Fruit fly (Drosophila melanogaster) whole organism, prepupa: ENCODE measurements around the gene GstZ1.
A peak's percentile ranks its signal among the peaks of the same experiment; 100 is the strongest.

Experiments used
- Blimp-1 ChIP-seq: fragments of 200-800 bp; sonication (Bioruptor generic); optimal IDR thresholded peaks from 3 replicates; lab custom pipeline; 2017; ENCODE audit warnings: missing biosample characterization, missing genetic modification characterization, mild to moderate bottlenecking, moderate library complexity, missing genetic modification reagents
- CG10631 ChIP-seq: fragments of 200-800 bp; sonication (Bioruptor generic); optimal IDR thresholded peaks from 2 replicates; lab custom pipeline; 2016; ENCODE audit warnings: missing biosample characterization, missing genetic modification characterization
- CG10669 ChIP-seq: fragments of 200-800 bp; sonication (Bioruptor generic); optimal IDR thresholded peaks from 3 replicates; lab custom pipeline; 2018; ENCODE audit warnings: missing biosample characterization, mild to moderate bottlenecking, missing genetic modification characterization, moderate library complexity
- CG11294 ChIP-seq: fragments of 200-800 bp; sonication (Bioruptor generic); IDR thresholded peaks from 2 replicates; pipeline ENCODE4 v1.3.6; 2022; ENCODE audit warnings: missing biosample characterization, missing genetic modification characterization
- CG11902 ChIP-seq: fragments of 200-800 bp; sonication (Bioruptor generic); optimal IDR thresholded peaks from 3 replicates; lab custom pipeline; 2016; ENCODE audit warnings: missing biosample characterization, missing genetic modification characterization
- CG15336 ChIP-seq: fragments of 200-800 bp; sonication (Bioruptor generic); IDR thresholded peaks from 2 replicates; pipeline ENCODE4 v1.3.6; 2022; ENCODE audit warnings: missing biosample characterization, missing genetic modification characterization
- CG1621 ChIP-seq: fragments of 200-800 bp; sonication (Bioruptor generic); optimal IDR thresholded peaks from 3 replicates; lab custom pipeline; 2018; ENCODE audit warnings: missing biosample characterization, mild to moderate bottlenecking, missing genetic modification characterization
- CG16779 ChIP-seq: fragments of 200-800 bp; sonication (Bioruptor generic); optimal IDR thresholded peaks from 3 replicates; lab custom pipeline; 2017; ENCODE audit warnings: missing biosample characterization, mild to moderate bottlenecking, missing genetic modification characterization
- CG31627 ChIP-seq: fragments of 200-800 bp; sonication (Bioruptor generic); optimal IDR thresholded peaks from 3 replicates; lab custom pipeline; 2016; ENCODE audit warnings: missing biosample characterization, missing genetic modification characterization
- CG32006 ChIP-seq: fragments of 200-800 bp; sonication (Bioruptor generic); optimal IDR thresholded peaks from 3 replicates; lab custom pipeline; 2017; ENCODE audit warnings: missing biosample characterization, mild to moderate bottlenecking, missing genetic modification characterization
- CG3919 ChIP-seq: fragments of 200-800 bp; sonication (Bioruptor generic); optimal IDR thresholded peaks from 3 replicates; lab custom pipeline; 2016; ENCODE audit warnings: missing biosample characterization, missing genetic modification characterization
- CG4318 ChIP-seq: fragments of 200-800 bp; sonication (Bioruptor generic); optimal IDR thresholded peaks from 3 replicates; lab custom pipeline; 2017; ENCODE audit warnings: missing biosample characterization, mild to moderate bottlenecking, missing genetic modification characterization
- CG6163 ChIP-seq: fragments of 200-800 bp; sonication (Bioruptor generic); IDR thresholded peaks from 3 replicates; pipeline ENCODE4 v1.3.6; 2022; ENCODE audit warnings: missing biosample characterization, missing genetic modification characterization
- CG6854 ChIP-seq: fragments of 200-800 bp; sonication (Bioruptor generic); optimal IDR thresholded peaks from 2 replicates; lab custom pipeline; 2017; ENCODE audit warnings: missing biosample characterization, mild to moderate bottlenecking, missing genetic modification characterization
- CG7368 ChIP-seq: fragments of 200-800 bp; sonication (Bioruptor generic); optimal IDR thresholded peaks from 3 replicates; lab custom pipeline; 2016; ENCODE audit warnings: missing biosample characterization, missing genetic modification characterization
- CG8119 ChIP-seq: fragments of 200-800 bp; sonication (Bioruptor generic); IDR thresholded peaks from 3 replicates; pipeline ENCODE4 v1.3.6; 2022; ENCODE audit warnings: missing biosample characterization, missing genetic modification characterization
- CG8319 ChIP-seq: fragments of 200-800 bp; sonication (Bioruptor generic); optimal IDR thresholded peaks from 3 replicates; lab custom pipeline; 2016; ENCODE audit warnings: missing biosample characterization, missing genetic modification characterization
- Eip75B ChIP-seq: fragments of 200-800 bp; sonication (Bioruptor generic); optimal IDR thresholded peaks from 3 replicates; lab custom pipeline; 2016; ENCODE audit warnings: missing biosample characterization, missing genetic modification characterization
- Eip78C ChIP-seq: fragments of 200-800 bp; sonication (Bioruptor generic); peaks from one replicate; lab custom pipeline; 2016; ENCODE audit warnings: missing biosample characterization, missing genetic modification characterization
- Ets21C ChIP-seq: fragments of 200-800 bp; sonication (Bioruptor generic); optimal IDR thresholded peaks from 3 replicates; lab custom pipeline; 2016; ENCODE audit warnings: missing biosample characterization, missing genetic modification characterization
- Ets96B ChIP-seq: fragments of 200-800 bp; optimal IDR thresholded peaks from 2 replicates; lab custom pipeline; 2019; ENCODE audit warnings: missing biosample characterization, mild to moderate bottlenecking, missing genetic modification characterization, moderate library complexity
- Gug ChIP-seq: fragments of 200-800 bp; sonication (Bioruptor generic); IDR thresholded peaks from 2 replicates; pipeline ENCODE4 v1.3.6; 2022; ENCODE audit warnings: missing biosample characterization, missing genetic modification characterization
- Hr38 ChIP-seq: sonication (Bioruptor generic); optimal IDR thresholded peaks from 2 replicates; lab custom pipeline; 2016; ENCODE audit warnings: missing biosample characterization, missing genetic modification characterization
- Hr4 ChIP-seq: fragments of 200-800 bp; sonication (Bioruptor generic); optimal IDR thresholded peaks from 3 replicates; lab custom pipeline; 2016; ENCODE audit warnings: missing biosample characterization, missing genetic modification characterization
- Lpt ChIP-seq: fragments of 200-800 bp; sonication (Bioruptor generic); optimal IDR thresholded peaks from 3 replicates; lab custom pipeline; 2016; ENCODE audit warnings: missing biosample characterization, missing genetic modification characterization
- Met ChIP-seq: fragments of 200-800 bp; sonication (Bioruptor generic); optimal IDR thresholded peaks from 3 replicates; lab custom pipeline; 2016; ENCODE audit warnings: missing biosample characterization, missing genetic modification characterization
- OdsH ChIP-seq: fragments of 200-800 bp; sonication (Bioruptor generic); optimal IDR thresholded peaks from 3 replicates; lab custom pipeline; 2016; ENCODE audit warnings: missing biosample characterization, missing genetic modification characterization
- Sox14 ChIP-seq: fragments of 200-800 bp; sonication (Bioruptor generic); optimal IDR thresholded peaks from 3 replicates; lab custom pipeline; 2016; ENCODE audit warnings: missing biosample characterization, missing genetic modification characterization
- Sox15 ChIP-seq: fragments of 200-800 bp; sonication (Bioruptor generic); optimal IDR thresholded peaks from 3 replicates; lab custom pipeline; 2016; ENCODE audit warnings: missing biosample characterization, missing genetic modification characterization
- achi ChIP-seq: fragments of 200-800 bp; sonication (Bioruptor generic); optimal IDR thresholded peaks from 3 replicates; lab custom pipeline; 2016; ENCODE audit warnings: missing biosample characterization, missing genetic modification characterization
- acj6 ChIP-seq: fragments of 200-800 bp; sonication (Bioruptor generic); optimal IDR thresholded peaks from 3 replicates; lab custom pipeline; 2016; ENCODE audit warnings: missing biosample characterization, missing genetic modification characterization
- cyc ChIP-seq: fragments of 200-800 bp; sonication (Bioruptor generic); optimal IDR thresholded peaks from 3 replicates; lab custom pipeline; 2016; ENCODE audit warnings: missing biosample characterization, missing genetic modification characterization
- dac ChIP-seq: fragments of 200-800 bp; sonication (Bioruptor generic); optimal IDR thresholded peaks from 2 replicates; lab custom pipeline; 2017; ENCODE audit warnings: missing biosample characterization, mild to moderate bottlenecking, missing genetic modification characterization
- dsx ChIP-seq: fragments of 200-800 bp; optimal IDR thresholded peaks from 3 replicates; lab custom pipeline; 2019; ENCODE audit warnings: missing biosample characterization, mild to moderate bottlenecking, missing genetic modification characterization, moderate library complexity; ENCODE audit not compliant: poor library complexity, severe bottlenecking
- eg ChIP-seq: fragments of 200-800 bp; sonication (Bioruptor generic); IDR thresholded peaks from 3 replicates; pipeline ENCODE4 v1.3.6; 2022; ENCODE audit warnings: missing biosample characterization, missing genetic modification characterization
- fkh ChIP-seq: fragments of 200-800 bp; sonication (Bioruptor generic); optimal IDR thresholded peaks from 3 replicates; lab custom pipeline; 2017; ENCODE audit warnings: missing biosample characterization, mild to moderate bottlenecking, missing genetic modification characterization, moderate library complexity
- net ChIP-seq: fragments of 200-800 bp; sonication (Bioruptor generic); optimal IDR thresholded peaks from 3 replicates; lab custom pipeline; 2016; ENCODE audit warnings: missing biosample characterization, missing genetic modification characterization
- pdm3 ChIP-seq: fragments of 200-800 bp; sonication (Bioruptor generic); optimal IDR thresholded peaks from 3 replicates; lab custom pipeline; 2016; ENCODE audit warnings: missing biosample characterization, missing genetic modification characterization
- spab ChIP-seq: fragments of 200-800 bp; sonication (Bioruptor generic); optimal IDR thresholded peaks from 2 replicates; lab custom pipeline; 2017; ENCODE audit warnings: missing biosample characterization, mild to moderate bottlenecking, missing genetic modification characterization, missing genetic modification reagents
- ss ChIP-seq, 2 experiments: fragments of 200-800 bp; sonication (Bioruptor generic); optimal IDR thresholded peaks; 2 replicates in 1 of 2; 3 replicates in 1 of 2; lab custom pipeline; 2017 to 2018; ENCODE audit warnings: mild to moderate bottlenecking in 2 of 2, missing biosample characterization in 2 of 2, missing genetic modification characterization in 2 of 2, moderate library complexity in 1 of 2
- topi ChIP-seq: fragments of 200-800 bp; sonication (Bioruptor generic); optimal IDR thresholded peaks from 3 replicates; lab custom pipeline; 2016; ENCODE audit warnings: missing biosample characterization, missing genetic modification characterization
- vri ChIP-seq: fragments of 200-800 bp; sonication (Bioruptor generic); optimal IDR thresholded peaks from 3 replicates; lab custom pipeline; 2016; ENCODE audit warnings: missing biosample characterization, mild to moderate bottlenecking, missing genetic modification characterization

The GstZ1 gene

DNA sequence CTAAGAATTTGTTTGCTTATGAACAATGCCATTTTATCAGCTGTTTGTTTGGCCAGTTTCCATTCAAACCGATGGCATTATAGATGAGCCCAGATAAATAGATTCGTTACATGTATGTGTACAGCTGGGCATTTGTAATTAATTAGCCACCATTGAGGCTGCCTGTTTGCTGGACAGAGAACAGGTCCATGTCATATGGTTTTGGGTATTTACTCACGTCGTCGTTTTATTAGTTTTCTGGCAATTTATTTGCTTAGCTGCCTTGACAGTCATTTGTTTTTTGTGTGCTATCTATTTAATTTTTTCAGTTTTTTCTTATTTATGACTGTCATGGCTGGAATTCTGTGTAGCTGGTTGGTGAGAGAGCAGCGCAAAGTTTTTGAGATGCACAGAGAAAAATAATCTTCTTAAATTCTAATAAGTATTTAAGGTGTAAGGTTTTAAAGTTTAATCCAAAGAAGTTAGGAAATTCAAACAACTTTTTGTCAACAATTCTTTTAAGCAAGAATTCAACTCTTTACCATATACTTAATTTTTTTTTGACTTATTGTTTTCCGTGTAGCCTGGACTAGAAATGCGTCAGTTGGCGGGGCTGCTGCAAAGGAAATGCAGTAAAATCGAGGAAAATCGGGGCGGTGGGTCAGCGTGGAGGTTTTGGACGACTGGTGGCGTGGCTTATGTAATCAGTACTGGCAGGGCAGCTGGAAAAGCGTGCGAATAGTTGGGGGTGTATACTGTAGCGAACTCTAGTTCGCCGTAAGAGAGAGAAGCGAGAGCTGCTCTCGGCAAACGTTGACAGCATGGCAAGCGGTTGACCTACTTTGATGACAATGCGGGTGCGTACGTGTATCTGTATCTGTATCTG, 21.6 kb downstream of the GstZ1 start (continued):
- TF ChIP-seq Sox14 (GFP tag; lab: Kevin White, UChicago) = peak; percentile 39
- TF ChIP-seq Ets21C = no peak
- 0 out of 3 replicates have a peak, but pooled peaks have one; percentile 30 for TF ChIP-seq CG6163
- TF ChIP-seq CG11294 (GFP tag; lab: Robert Waterston, UW) = peak; percentile 88
- TF ChIP-seq ss (GFP tag; optimal IDR thresholded peaks at IDR 0.05; lab: Kevin White, UChicago) = no peak
- TF ChIP-seq Sox15 (GFP tag; lab: Kevin White, UChicago) = peak; percentile 5
- TF ChIP-seq fkh (GFP tag; lab: Kevin White, UChicago) = peak; percentile 89
- no peak for TF ChIP-seq dsx (GFP tag; lab: Kevin White, UChicago)
- no peak for TF ChIP-seq Hr38 (GFP tag; lab: Kevin White, UChicago)
- peak; percentile 28 for TF ChIP-seq cyc (GFP tag; lab: Kevin White, UChicago)
- TF ChIP-seq CG11902 = no peak
- no peak for TF ChIP-seq topi
- peak; percentile 4 for TF ChIP-seq vri (GFP tag; lab: Kevin White, UChicago)
- peak; percentile 2 for TF ChIP-seq spab (GFP tag; lab: Kevin White, UChicago)
- TF ChIP-seq Ets96B (tag; lab: Kevin White, UChicago) = peak; percentile 40

DNA sequence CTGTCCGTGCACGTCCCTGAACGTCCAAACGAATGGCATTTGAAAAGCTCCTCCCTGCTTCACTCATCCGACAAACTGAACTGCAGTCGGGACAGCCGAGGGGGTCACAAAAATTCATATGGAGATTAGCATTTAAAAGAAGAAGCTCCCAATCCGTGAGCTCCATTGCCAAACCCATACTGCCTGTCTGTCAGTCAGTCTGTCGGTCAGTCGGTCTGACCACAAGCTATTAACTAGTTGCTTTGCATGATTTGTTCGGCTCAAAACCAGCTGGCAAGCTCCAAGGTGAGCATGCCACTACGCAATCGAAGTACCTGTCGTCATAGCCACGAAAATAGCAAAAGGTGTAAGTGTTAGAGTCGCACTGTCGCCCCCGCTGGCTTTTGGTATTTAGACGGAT, 22.6 kb downstream of the GstZ1 start:
- TF ChIP-seq cyc (GFP tag; lab: Kevin White, UChicago) = no peak
- TF ChIP-seq Ets96B (tag; lab: Kevin White, UChicago) = no peak
- no peak for TF ChIP-seq CG1621 (tag; lab: Kevin White, UChicago)
- TF ChIP-seq CG7368 = no peak
- TF ChIP-seq CG8319 = no peak
- no peak for TF ChIP-seq Blimp-1 (GFP tag; lab: Kevin White, UChicago)
- no peak for TF ChIP-seq ss (GFP tag; optimal IDR thresholded peaks at IDR 0.05; lab: Kevin White, UChicago)
- TF ChIP-seq acj6 (GFP tag; lab: Kevin White, UChicago) = no peak
- TF ChIP-seq CG11294 (GFP tag; lab: Robert Waterston, UW) = no peak
- no peak for TF ChIP-seq OdsH (GFP tag; lab: Kevin White, UChicago)

DNA sequence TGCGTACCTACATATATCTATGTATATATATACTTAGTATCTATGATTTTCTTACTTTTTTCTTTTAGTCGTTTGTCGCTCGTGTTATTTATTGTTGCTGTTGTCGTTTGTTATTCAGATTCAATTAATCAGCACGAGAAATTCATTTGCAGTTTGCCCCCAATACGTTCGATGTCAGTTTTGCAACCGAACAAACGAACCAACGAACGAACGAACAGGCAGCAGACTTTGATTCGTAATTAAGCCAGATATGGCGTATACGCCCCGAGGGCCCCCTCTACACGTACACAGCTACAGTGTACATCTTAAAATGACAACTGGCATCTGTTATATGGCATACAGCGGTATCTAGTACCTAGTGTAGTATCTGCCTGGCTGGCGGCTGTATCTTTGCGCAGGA, 23.1 kb downstream of the GstZ1 start:
- TF ChIP-seq dac (GFP tag; lab: Kevin White, UChicago) (no peak), Eip78C (GFP tag; lab: Kevin White, UChicago) (peak; percentile 27)

DNA sequence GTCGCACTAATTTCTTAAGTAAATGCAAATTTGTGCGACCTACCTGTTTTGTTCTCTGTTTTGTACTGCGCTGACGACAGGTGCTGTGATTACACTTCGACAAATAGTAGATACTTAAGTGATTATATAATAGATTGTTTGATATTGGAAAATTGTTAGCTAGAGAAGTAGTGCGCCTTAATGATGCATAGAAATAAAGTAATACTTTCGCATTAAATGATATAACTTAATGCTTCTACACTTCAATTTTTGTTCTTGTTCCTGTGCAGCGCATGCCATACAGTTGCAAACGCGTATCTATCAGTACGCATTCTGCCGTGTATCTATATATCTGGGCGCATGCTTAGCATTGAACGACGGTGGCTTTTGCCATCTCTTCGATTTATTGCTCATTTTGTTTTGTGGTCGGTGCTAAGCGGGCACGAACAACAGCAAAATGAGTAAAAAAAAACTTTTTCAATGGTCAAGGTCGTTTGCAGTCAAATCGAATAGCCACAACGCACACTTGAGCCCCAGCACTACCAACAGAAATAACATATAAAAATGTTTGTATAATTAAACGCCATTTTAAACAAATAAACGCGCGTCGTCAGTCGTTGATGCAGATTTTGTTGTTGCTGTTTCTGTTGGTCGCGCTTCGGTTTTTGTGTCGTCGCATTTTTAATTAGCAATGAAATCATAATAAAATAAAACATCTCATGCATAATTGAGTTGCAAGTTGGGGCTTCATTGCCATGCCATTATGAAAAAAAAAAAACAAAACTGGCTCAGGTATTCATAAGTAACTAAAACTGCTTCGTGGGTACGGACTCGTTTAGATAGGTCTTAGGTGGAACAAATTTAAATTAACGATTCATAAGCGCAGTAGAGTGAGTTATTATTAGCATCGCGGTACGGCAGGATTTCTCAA, 25.7 kb downstream of the GstZ1 start:
- peak; percentile 53 for TF ChIP-seq CG32006 (GFP tag; lab: Kevin White, UChicago)
- TF ChIP-seq CG6854 (GFP tag; lab: Kevin White, UChicago) = no peak
- no peak for TF ChIP-seq Eip75B (GFP tag; lab: Kevin White, UChicago)
- TF ChIP-seq Eip78C (GFP tag; lab: Kevin White, UChicago) = peak; percentile 37
- 0 out of 3 replicates have a peak, but pooled peaks have one; percentile 50 for TF ChIP-seq eg
- TF ChIP-seq Met (GFP tag; lab: Kevin White, UChicago) = no peak
- no peak for TF ChIP-seq CG4318 (GFP tag; lab: Kevin White, UChicago)
- TF ChIP-seq CG31627 (GFP tag; lab: Kevin White, UChicago) = no peak
- TF ChIP-seq CG10631 = peak; percentile 7
- TF ChIP-seq CG3919 = peak; percentile 24
- peak; percentile 10 for TF ChIP-seq fkh (GFP tag; lab: Kevin White, UChicago)
- TF ChIP-seq Lpt (GFP tag; lab: Kevin White, UChicago) = peak; percentile 17
- TF ChIP-seq CG16779 = no peak
- peak; percentile 26; the same call in 1 of the 2 replicates for TF ChIP-seq Gug (GFP tag; lab: Robert Waterston, UW)
- no peak for TF ChIP-seq spab (GFP tag; lab: Kevin White, UChicago)
- no peak for TF ChIP-seq dac (GFP tag; lab: Kevin White, UChicago)
- TF ChIP-seq CG6163 = 0 out of 3 replicates have a peak, but pooled peaks have one; percentile 10
- TF ChIP-seq CG10669 (GFP tag; lab: Kevin White, UChicago) = no peak
- TF ChIP-seq Hr4 (GFP tag; lab: Kevin White, UChicago) = peak; percentile 50
- TF ChIP-seq achi = peak; percentile 33
- TF ChIP-seq net (GFP tag; lab: Kevin White, UChicago) = peak; percentile 32
- TF ChIP-seq CG15336 = peak; percentile 56
- TF ChIP-seq CG8119 = peak; percentile 45; the same call in 1 of the 3 replicates
- peak; percentile 2 for TF ChIP-seq pdm3 (GFP tag; lab: Kevin White, UChicago)
